Worm (Caenorhabditis elegans) whole organism, L3 larva: Measurements from ENCODE around the gene ins-15.
A peak's percentile ranks its signal among the peaks of the same experiment; 100 is the strongest.

ENCODE experiments used
- R02D3.7 ChIP-seq: fragments of 150-350 bp; optimal IDR thresholded peaks from 2 replicates; lab custom pipeline; 2014; ENCODE audit warnings: missing biosample characterization, missing genetic modification characterization
- ZK546.5 ChIP-seq: sonication (generic microtip); optimal IDR thresholded peaks from 2 replicates; lab custom pipeline; 2017; ENCODE audit warnings: missing biosample characterization, missing genetic modification characterization
- aly-2 ChIP-seq: fragments of 150-350 bp; optimal IDR thresholded peaks from 2 replicates; lab custom pipeline; 2014; ENCODE audit warnings: missing biosample characterization, missing genetic modification characterization
- ama-1 ChIP-seq: fragments of 150-350 bp; optimal IDR thresholded peaks from 2 replicates; lab custom pipeline; 2018
- ceh-16 ChIP-seq: sonication (generic microtip); optimal IDR thresholded peaks from 2 replicates; lab custom pipeline; 2017; ENCODE audit warnings: missing biosample characterization, missing genetic modification characterization
- ceh-28 ChIP-seq: fragments of 150-350 bp; optimal IDR thresholded peaks from 2 replicates; lab custom pipeline; 2014; ENCODE audit warnings: missing biosample characterization, missing genetic modification reagents, missing genetic modification characterization
- ceh-82 ChIP-seq: fragments of 150-350 bp; optimal IDR thresholded peaks from 2 replicates; lab custom pipeline; 2014; ENCODE audit warnings: missing biosample characterization, missing genetic modification characterization
- ceh-9 ChIP-seq: sonication (generic microtip); optimal IDR thresholded peaks from 2 replicates; lab custom pipeline; 2018; ENCODE audit warnings: missing biosample characterization, missing genetic modification characterization
- daf-12 ChIP-seq: fragments of 150-350 bp; optimal IDR thresholded peaks from 2 replicates; lab custom pipeline; 2014; ENCODE audit warnings: missing biosample characterization, missing genetic modification reagents, missing genetic modification characterization
- egl-27 ChIP-seq: sonication (generic microtip); optimal IDR thresholded peaks from 4 replicates; lab custom pipeline; 2017; ENCODE audit warnings: missing biosample characterization, missing genetic modification reagents, missing genetic modification characterization
- egl-5 ChIP-seq: fragments of 150-350 bp; optimal IDR thresholded peaks from 2 replicates; lab custom pipeline; 2017; ENCODE audit warnings: missing biosample characterization, missing genetic modification reagents, missing genetic modification characterization, inconsistent platforms
- elt-1 ChIP-seq: fragments of 150-350 bp; optimal IDR thresholded peaks from 2 replicates; lab custom pipeline; 2014; ENCODE audit warnings: missing biosample characterization, missing genetic modification characterization
- elt-2 ChIP-seq: sonication (generic microtip); optimal IDR thresholded peaks from 2 replicates; lab custom pipeline; 2016; ENCODE audit warnings: missing genetic modification reagents, mild to moderate bottlenecking, missing genetic modification characterization, missing compliant biosample characterization
- elt-3 ChIP-seq, 3 experiments: fragments of 150-350 bp in 1 of 3; sonication (generic microtip) in 2 of 3; optimal IDR thresholded peaks; 2 replicates in 2 of 3; 4 replicates in 1 of 3; lab custom pipeline; 2014 to 2017; ENCODE audit warnings: missing biosample characterization in 3 of 3, missing genetic modification characterization in 3 of 3
- eor-1 ChIP-seq, 2 experiments: fragments of 150-350 bp; optimal IDR thresholded peaks; 2 replicates each; lab custom pipeline; 2014 to 2018; ENCODE audit warnings: missing biosample characterization in 2 of 2, missing genetic modification characterization in 2 of 2
- fkh-10 ChIP-seq: sonication (generic microtip); optimal IDR thresholded peaks from 2 replicates; lab custom pipeline; 2017; ENCODE audit warnings: missing biosample characterization, missing genetic modification reagents, missing genetic modification characterization
- fkh-2 ChIP-seq: fragments of 150-350 bp; optimal IDR thresholded peaks from 2 replicates; lab custom pipeline; 2014; ENCODE audit warnings: missing biosample characterization, missing genetic modification reagents, missing genetic modification characterization
- fos-1 ChIP-seq: fragments of 150-350 bp; optimal IDR thresholded peaks from 2 replicates; lab custom pipeline; 2014; ENCODE audit warnings: missing biosample characterization, missing genetic modification characterization
- hmg-11 ChIP-seq: sonication (generic microtip); optimal IDR thresholded peaks from 2 replicates; lab custom pipeline; 2016; ENCODE audit warnings: missing genetic modification characterization, missing compliant biosample characterization
- jun-1 ChIP-seq: fragments of 150-350 bp; optimal IDR thresholded peaks from 2 replicates; lab custom pipeline; 2014; ENCODE audit warnings: missing biosample characterization, missing genetic modification reagents, missing genetic modification characterization
- lin-15B ChIP-seq: fragments of 150-350 bp; optimal IDR thresholded peaks from 2 replicates; lab custom pipeline; 2014; ENCODE audit warnings: missing biosample characterization, missing genetic modification characterization
- lsy-12 ChIP-seq: sonication (generic microtip); optimal IDR thresholded peaks from 2 replicates; lab custom pipeline; 2016; ENCODE audit warnings: mild to moderate bottlenecking, missing genetic modification characterization, missing compliant biosample characterization
- mdl-1 ChIP-seq: fragments of 150-350 bp; optimal IDR thresholded peaks from 2 replicates; lab custom pipeline; 2014; ENCODE audit warnings: missing biosample characterization, missing genetic modification characterization
- nfya-1 ChIP-seq: sonication (generic microtip); optimal IDR thresholded peaks from 2 replicates; lab custom pipeline; 2017; ENCODE audit warnings: missing genetic modification characterization, mild to moderate bottlenecking, missing compliant biosample characterization, antibody characterized with exemption, moderate library complexity; ENCODE audit not compliant: insufficient read depth
- nhr-11 ChIP-seq: fragments of 150-350 bp; optimal IDR thresholded peaks from 2 replicates; lab custom pipeline; 2014; ENCODE audit warnings: missing biosample characterization, missing genetic modification characterization
- nhr-12 ChIP-seq: fragments of 150-350 bp; optimal IDR thresholded peaks from 2 replicates; lab custom pipeline; 2014; ENCODE audit warnings: missing biosample characterization, missing genetic modification characterization
- nhr-23 ChIP-seq: fragments of 150-350 bp; optimal IDR thresholded peaks from 2 replicates; lab custom pipeline; 2014; ENCODE audit warnings: missing biosample characterization, missing genetic modification reagents, missing genetic modification characterization
- nhr-237 ChIP-seq: fragments of 150-350 bp; optimal IDR thresholded peaks from 2 replicates; lab custom pipeline; 2014; ENCODE audit warnings: missing biosample characterization, missing genetic modification characterization
- nhr-25 ChIP-seq: sonication (generic microtip); optimal IDR thresholded peaks from 2 replicates; lab custom pipeline; 2017; ENCODE audit warnings: missing biosample characterization, missing genetic modification characterization
- nhr-28 ChIP-seq: fragments of 150-350 bp; optimal IDR thresholded peaks from 2 replicates; lab custom pipeline; 2014; ENCODE audit warnings: missing biosample characterization, missing genetic modification characterization
- nhr-43 ChIP-seq: sonication (generic microtip); optimal IDR thresholded peaks from 2 replicates; lab custom pipeline; 2016; ENCODE audit warnings: mild to moderate bottlenecking, missing genetic modification characterization, missing compliant biosample characterization; ENCODE audit not compliant: poor library complexity, severe bottlenecking
- nhr-67 ChIP-seq: fragments of 150-350 bp; optimal IDR thresholded peaks from 2 replicates; lab custom pipeline; 2014; ENCODE audit warnings: missing biosample characterization, missing genetic modification characterization
- nhr-76 ChIP-seq: fragments of 150-350 bp; sonication (generic microtip); optimal IDR thresholded peaks from 5 replicates; lab custom pipeline; 2014; ENCODE audit warnings: missing biosample characterization, missing genetic modification characterization
- nhr-77 ChIP-seq: fragments of 150-350 bp; optimal IDR thresholded peaks from 2 replicates; lab custom pipeline; 2014; ENCODE audit warnings: missing biosample characterization, missing genetic modification characterization
- pha-4 ChIP-seq: fragments of 150-350 bp; optimal IDR thresholded peaks from 2 replicates; lab custom pipeline; 2014; ENCODE audit warnings: missing biosample characterization, missing genetic modification reagents, missing genetic modification characterization
- pqm-1 ChIP-seq: fragments of 150-350 bp; optimal IDR thresholded peaks from 2 replicates; lab custom pipeline; 2017; ENCODE audit warnings: missing biosample characterization, missing genetic modification characterization, inconsistent platforms
- sea-2 ChIP-seq: fragments of 150-350 bp; sonication (generic microtip); optimal IDR thresholded peaks from 4 replicates; lab custom pipeline; 2014; ENCODE audit warnings: missing biosample characterization, missing genetic modification reagents, missing genetic modification characterization
- snpc-4 ChIP-seq: fragments of 150-350 bp; optimal IDR thresholded peaks from 2 replicates; lab custom pipeline; 2014; ENCODE audit warnings: missing biosample characterization, missing genetic modification characterization
- tbx-2 ChIP-seq: sonication (generic microtip); optimal IDR thresholded peaks from 2 replicates; lab custom pipeline; 2016; ENCODE audit warnings: mild to moderate bottlenecking, missing genetic modification characterization, missing compliant biosample characterization
- unc-39 ChIP-seq: sonication (generic microtip); optimal IDR thresholded peaks from 4 replicates; lab custom pipeline; 2017; ENCODE audit warnings: missing biosample characterization, missing genetic modification characterization
- unc-62 ChIP-seq: fragments of 150-350 bp; sonication (generic microtip); optimal IDR thresholded peaks from 4 replicates; lab custom pipeline; 2014; ENCODE audit warnings: missing biosample characterization, missing genetic modification reagents, missing genetic modification characterization
- zag-1 ChIP-seq: fragments of 150-350 bp; optimal IDR thresholded peaks from 2 replicates; lab custom pipeline; 2014; ENCODE audit warnings: missing biosample characterization, missing genetic modification characterization
- ztf-11 ChIP-seq: fragments of 150-350 bp; optimal IDR thresholded peaks from 2 replicates; lab custom pipeline; 2014; ENCODE audit warnings: missing biosample characterization, missing genetic modification characterization
- ztf-4 ChIP-seq: fragments of 150-350 bp; optimal IDR thresholded peaks from 2 replicates; lab custom pipeline; 2014; ENCODE audit warnings: missing biosample characterization, missing genetic modification characterization

Gene ins-15

ce11 chrII:6741428-6741827 lies 3.1 kb downstream of the ins-15 start, which contains the start of gene exos-8:
Gene exos-8 (plus strand): TSS chrII:6741691.
- TF ChIP-seq ceh-28 (tag; lab: Kevin White, UChicago) (no peak), lin-15B (peak; percentile 83), pha-4 (tag; lab: Kevin White, UChicago) (peak; percentile 80), lsy-12 (tag; lab: Kevin White, UChicago) (no peak), elt-2 (tag; lab: Kevin White, UChicago) (peak; percentile 37), egl-5 (tag; lab: Kevin White, UChicago) (peak; percentile 61), nhr-43 (tag; lab: Kevin White, UChicago) (peak; percentile 54), pqm-1 (peak; percentile 49), nhr-23 (tag; lab: Kevin White, UChicago) (peak; percentile 50), nfya-1 (peak; percentile 65), nhr-67 (tag; lab: Kevin White, UChicago) (no peak), R02D3.7 (tag; lab: Kevin White, UChicago) (peak; percentile 12), nhr-25 (tag; lab: Kevin White, UChicago) (peak; percentile 40)

- no peak for TF ChIP-seq elt-1 (tag; lab: Kevin White, UChicago)
Measured at ce11 chrII:6736604-6737003, 7.9 kb downstream of the ins-15 start, which contains the start of gene T14B4.1. Gene T14B4.1 (plus strand): TSS chrII:6736904.

- no peak for TF ChIP-seq zag-1 (tag; lab: Kevin White, UChicago)
- TF ChIP-seq nhr-67 (tag; lab: Kevin White, UChicago), result no peak
- TF ChIP-seq lsy-12 (tag; lab: Kevin White, UChicago), result no peak
- TF ChIP-seq nhr-23 (tag; lab: Kevin White, UChicago), result no peak
- no peak for TF ChIP-seq sea-2 (GFP tag; lab: Kevin White, UChicago)
- no peak for TF ChIP-seq lin-15B
- no peak for TF ChIP-seq nhr-43 (tag; lab: Kevin White, UChicago)
Measured at ce11 chrII:6736066-6736465, 8.5 kb downstream of the ins-15 start, which contains the start of gene mrps-18.C. Gene mrps-18.C (plus strand): TSS chrII:6736203.

ce11 chrII:6734674-6735073 lies 9.9 kb downstream of the ins-15 start, which contains the start of gene T14B4.3:
Gene T14B4.3 (plus strand): TSS chrII:6734937.
- TF ChIP-seq aly-2 (tag; lab: Kevin White, UChicago) (no peak), nhr-237 (tag; lab: Kevin White, UChicago) (no peak), R02D3.7 (tag; lab: Kevin White, UChicago) (no peak), ZK546.5 (tag; lab: Kevin White, UChicago) (no peak), egl-27 (no peak), nhr-12 (tag; lab: Kevin White, UChicago) (no peak), nhr-67 (tag; lab: Kevin White, UChicago) (no peak), ztf-11 (tag; lab: Kevin White, UChicago) (no peak), egl-5 (tag; lab: Kevin White, UChicago) (peak; percentile 21), hmg-11 (no peak), zag-1 (tag; lab: Kevin White, UChicago) (no peak), unc-62 (GFP tag; lab: Kevin White, UChicago) (no peak), nhr-43 (tag; lab: Kevin White, UChicago) (peak; percentile 69), nhr-23 (tag; lab: Kevin White, UChicago) (peak; percentile 44), jun-1 (no peak), daf-12 (tag; lab: Kevin White, UChicago) (no peak), ama-1 (lab: Kevin White, UChicago) (no peak), ceh-28 (tag; lab: Kevin White, UChicago) (no peak), lsy-12 (tag; lab: Kevin White, UChicago) (peak; percentile 15), fkh-2 (tag; lab: Kevin White, UChicago) (no peak), elt-3 (tag; optimal IDR thresholded peaks at IDR 0.05; lab: Kevin White, UChicago) (no peak), ceh-82 (tag; lab: Kevin White, UChicago) (no peak), nfya-1 (peak; percentile 69), sea-2 (GFP tag; lab: Kevin White, UChicago) (no peak), unc-39 (no peak), mdl-1 (no peak), nhr-28 (tag; lab: Kevin White, UChicago) (no peak), fos-1 (tag; lab: Kevin White, UChicago) (no peak), lin-15B (peak; percentile 87), nhr-11 (tag; lab: Kevin White, UChicago) (no peak), ztf-4 (tag; lab: Kevin White, UChicago) (no peak), pha-4 (tag; lab: Kevin White, UChicago) (peak; percentile 93), nhr-25 (tag; lab: Kevin White, UChicago) (peak; percentile 54), elt-1 (tag; lab: Kevin White, UChicago) (no peak), tbx-2 (tag; lab: Kevin White, UChicago) (no peak), fkh-10 (no peak), ceh-16 (tag; lab: Kevin White, UChicago) (no peak), eor-1 (tag; optimal IDR thresholded peaks at IDR 0.05; lab: Kevin White, UChicago) (no peak), ceh-9 (tag; lab: Kevin White, UChicago) (no peak), pqm-1 (peak; percentile 54), nhr-76 (tag; lab: Kevin White, UChicago) (no peak), nhr-77 (tag; lab: Kevin White, UChicago) (no peak), snpc-4 (tag; lab: Kevin White, UChicago) (peak; percentile 25)
